Fruit fly (Drosophila melanogaster): ENCODE results near the gene CG9287.

Gene CG9287

DNA sequence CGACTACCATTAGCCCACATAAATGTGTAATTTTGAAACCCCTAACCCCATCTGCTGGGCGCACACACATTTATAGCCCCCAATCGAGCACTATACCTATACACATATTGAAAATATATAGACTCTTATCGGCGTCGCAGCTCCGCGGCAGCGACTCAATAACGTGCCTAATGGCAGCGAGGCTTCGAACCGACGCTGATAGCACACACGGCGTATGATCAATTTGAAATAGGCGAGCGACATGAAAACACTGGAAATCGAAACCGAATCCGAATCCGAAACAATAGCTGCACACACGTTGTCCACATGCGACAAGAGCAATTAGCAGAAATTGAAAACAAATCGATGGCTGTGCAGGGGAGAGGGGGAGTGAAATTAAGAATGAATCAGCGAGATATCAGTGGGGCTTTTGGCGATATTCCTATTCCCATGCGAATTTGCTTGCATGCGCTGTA is 14.7 kb upstream of the CG9287 start:
- peak; percentile 10 for TF ChIP-seq Hnf4 (GFP tag; optimal IDR thresholded peaks at IDR 0.05)
- peak; percentile 77 for TF ChIP-seq Jra (GFP tag; optimal IDR thresholded peaks at IDR 0.05)
- TF ChIP-seq HLH106 (tag; optimal IDR thresholded peaks at IDR 0.05), result peak; percentile 16
- TF ChIP-seq jim (GFP tag; optimal IDR thresholded peaks at IDR 0.05), result no peak
- no peak for TF ChIP-seq dl (GFP tag; optimal IDR thresholded peaks at IDR 0.05; ENCODE audit: insufficient read depth in 1 of 2, partially characterized antibody in 2 of 2)
- TF ChIP-seq h (GFP tag; optimal IDR thresholded peaks at IDR 0.05), result peak; percentile 66
- TF ChIP-seq rgr (GFP tag; optimal IDR thresholded peaks at IDR 0.05), result peak; percentile 41
- TF ChIP-seq Hr78 (GFP tag; optimal IDR thresholded peaks at IDR 0.05), result no peak
- TF ChIP-seq brk (GFP tag; optimal IDR thresholded peaks at IDR 0.05), result no peak
- TF ChIP-seq usp (GFP tag; optimal IDR thresholded peaks at IDR 0.05), result no peak
- TF ChIP-seq Vsx2 (GFP tag; optimal IDR thresholded peaks at IDR 0.05; ENCODE audit: partially characterized antibody), result peak; percentile 1
- no peak for TF ChIP-seq Abd-B (GFP tag; optimal IDR thresholded peaks at IDR 0.05)
- no peak for TF ChIP-seq fru (GFP tag; optimal IDR thresholded peaks at IDR 0.05)
- no peak for TF ChIP-seq dsf (GFP tag; optimal IDR thresholded peaks at IDR 0.05; ENCODE audit: borderline replicate concordance)
- no peak for TF ChIP-seq ey (GFP tag; optimal IDR thresholded peaks at IDR 0.05)
- TF ChIP-seq Rel (GFP tag; optimal IDR thresholded peaks at IDR 0.05), result peak; percentile 70
- peak; percentile 96 for TF ChIP-seq Rel (tag; optimal IDR thresholded peaks at IDR 0.05)
- no peak for TF ChIP-seq Mio (GFP tag; optimal IDR thresholded peaks at IDR 0.05)
- TF ChIP-seq Hr83 (GFP tag; optimal IDR thresholded peaks at IDR 0.05; ENCODE audit: poor library complexity, severe bottlenecking), result no peak
- TF ChIP-seq Sp1 (GFP tag; optimal IDR thresholded peaks at IDR 0.05), result no peak
- TF ChIP-seq pan (optimal IDR thresholded peaks at IDR 0.05), result no peak
- no peak for TF ChIP-seq foxo (GFP tag; optimal IDR thresholded peaks at IDR 0.05)
- TF ChIP-seq Dfd (GFP tag; optimal IDR thresholded peaks at IDR 0.05), result no peak
- no peak for TF ChIP-seq CG32264 (GFP tag; optimal IDR thresholded peaks at IDR 0.05)
- TF ChIP-seq CrebA (GFP tag; optimal IDR thresholded peaks at IDR 0.05; ENCODE audit: borderline replicate concordance), result peak; percentile 35
- peak; percentile 33 for TF ChIP-seq br (GFP tag; optimal IDR thresholded peaks at IDR 0.05)
- peak; percentile 4 for TF ChIP-seq Dif (GFP tag; optimal IDR thresholded peaks at IDR 0.05; ENCODE audit: partially characterized antibody)
- TF ChIP-seq N (GFP tag; optimal IDR thresholded peaks at IDR 0.05), result no peak
- TF ChIP-seq sv (GFP tag; optimal IDR thresholded peaks at IDR 0.05), result no peak
- no peak for TF ChIP-seq CG9705 (GFP tag; optimal IDR thresholded peaks at IDR 0.05)
- TF ChIP-seq Myc (optimal IDR thresholded peaks at IDR 0.05), result no peak
- TF ChIP-seq lola (GFP tag; optimal IDR thresholded peaks at IDR 0.05), result no peak

DNA sequence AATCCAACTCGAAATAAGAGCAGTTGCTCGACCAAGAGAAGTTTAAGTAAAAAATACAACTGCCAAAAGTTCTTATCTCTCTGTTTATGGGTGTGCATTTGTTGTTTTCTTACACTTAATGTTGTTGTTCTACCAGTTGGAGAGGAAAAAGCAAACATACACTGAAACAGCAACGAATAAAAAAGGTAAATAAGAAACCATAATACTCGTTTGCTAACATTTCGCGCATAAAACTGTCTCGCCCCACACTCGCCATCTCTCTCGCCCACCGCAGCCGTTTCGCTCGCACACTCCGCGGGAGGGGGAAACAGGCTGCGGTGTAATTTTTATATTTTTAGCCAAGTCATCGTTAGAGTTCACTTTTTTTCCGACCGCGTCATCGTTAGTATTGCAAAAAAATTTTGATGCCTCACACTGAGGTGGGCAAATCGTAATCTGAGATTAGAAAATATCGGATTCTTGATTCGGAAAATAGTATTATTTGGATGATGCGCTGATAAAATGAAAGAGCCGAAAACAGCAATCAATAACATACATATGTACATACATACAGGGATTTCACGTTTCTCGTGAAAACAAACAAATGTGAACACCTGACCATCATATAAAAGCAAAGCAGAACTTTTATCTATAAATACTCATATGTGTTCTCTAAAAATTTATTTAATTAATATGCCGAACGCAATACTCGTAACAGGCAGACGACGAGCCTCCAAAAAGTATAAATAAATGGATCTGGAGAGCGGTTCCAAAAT is 13.0 kb upstream of the CG9287 start:
- no peak for TF ChIP-seq GATAd (GFP tag; optimal IDR thresholded peaks at IDR 0.05)
- TF ChIP-seq lola (GFP tag; optimal IDR thresholded peaks at IDR 0.05), result no peak
- peak; percentile 87 for TF ChIP-seq Hnf4 (GFP tag; optimal IDR thresholded peaks at IDR 0.05)
- TF ChIP-seq Rel (GFP tag; optimal IDR thresholded peaks at IDR 0.05), result no peak
- peak; percentile 63 for TF ChIP-seq Rel (tag; optimal IDR thresholded peaks at IDR 0.05)
- TF ChIP-seq tai (GFP tag; optimal IDR thresholded peaks at IDR 0.05), result no peak
- TF ChIP-seq dsf (GFP tag; optimal IDR thresholded peaks at IDR 0.05; ENCODE audit: borderline replicate concordance), result peak; percentile 51
- peak; percentile 72 for TF ChIP-seq OdsH (GFP tag; optimal IDR thresholded peaks at IDR 0.05)
- peak in 1 of 2 experiments; percentile 62 for TF ChIP-seq foxo (GFP tag; optimal IDR thresholded peaks at IDR 0.05)
- no peak for TF ChIP-seq Myc (optimal IDR thresholded peaks at IDR 0.05)
- TF ChIP-seq fru (GFP tag; optimal IDR thresholded peaks at IDR 0.05), result peak; percentile 53
- no peak for TF ChIP-seq pan (optimal IDR thresholded peaks at IDR 0.05)
- peak; percentile 58 for TF ChIP-seq Jra (GFP tag; optimal IDR thresholded peaks at IDR 0.05)
- TF ChIP-seq ey (GFP tag; optimal IDR thresholded peaks at IDR 0.05), result peak; percentile 30
- TF ChIP-seq Vsx2 (GFP tag; optimal IDR thresholded peaks at IDR 0.05; ENCODE audit: partially characterized antibody), result peak; percentile 63
- TF ChIP-seq Abd-B (GFP tag; optimal IDR thresholded peaks at IDR 0.05), result no peak
- no peak for TF ChIP-seq brk (GFP tag; optimal IDR thresholded peaks at IDR 0.05)
- TF ChIP-seq sv (GFP tag; optimal IDR thresholded peaks at IDR 0.05), result no peak
- TF ChIP-seq Hr78 (GFP tag; optimal IDR thresholded peaks at IDR 0.05), result no peak
- peak; percentile 30 for TF ChIP-seq jim (GFP tag; optimal IDR thresholded peaks at IDR 0.05)
- TF ChIP-seq h (GFP tag; optimal IDR thresholded peaks at IDR 0.05), result peak; percentile 71
- TF ChIP-seq rgr (GFP tag; optimal IDR thresholded peaks at IDR 0.05), result peak; percentile 75
- TF ChIP-seq Sp1 (GFP tag; optimal IDR thresholded peaks at IDR 0.05), result peak; percentile 62
- TF ChIP-seq HLH106 (tag; optimal IDR thresholded peaks at IDR 0.05), result peak; percentile 36
- peak; percentile 27 for TF ChIP-seq dmrt93B (GFP tag; optimal IDR thresholded peaks at IDR 0.05)
- TF ChIP-seq CrebA (GFP tag; optimal IDR thresholded peaks at IDR 0.05; ENCODE audit: borderline replicate concordance), result peak; percentile 9
- TF ChIP-seq CG9705 (GFP tag; optimal IDR thresholded peaks at IDR 0.05), result peak; percentile 33
- peak; percentile 78 for TF ChIP-seq Hr83 (GFP tag; optimal IDR thresholded peaks at IDR 0.05; ENCODE audit: poor library complexity, severe bottlenecking)
- peak; percentile 74 for TF ChIP-seq br (GFP tag; optimal IDR thresholded peaks at IDR 0.05)
- peak; percentile 61 for TF ChIP-seq psq (GFP tag; optimal IDR thresholded peaks at IDR 0.05)
- TF ChIP-seq Dif (GFP tag; optimal IDR thresholded peaks at IDR 0.05; ENCODE audit: partially characterized antibody), result no peak
- TF ChIP-seq woc (GFP tag; optimal IDR thresholded peaks at IDR 0.05), result peak; percentile 30

All from whole organism, wandering third instar larva.